Fruit fly (Drosophila melanogaster) whole organism, embryonic: ENCODE measurements around the gene CG6066.

Experiments
- Atf-2 ChIP-seq: fragments of 200-800 bp; sonication (Bioruptor generic); optimal IDR thresholded peaks from 2 replicates; lab custom pipeline; 2016; ENCODE audit warnings: missing biosample characterization, missing genetic modification characterization
- CG10543 ChIP-seq: fragments of 200-800 bp; sonication (Bioruptor generic); optimal IDR thresholded peaks from 3 replicates; lab custom pipeline; 2017; ENCODE audit warnings: missing biosample characterization, mild to moderate bottlenecking, missing genetic modification characterization, moderate library complexity
- CG10959 ChIP-seq: fragments of 200-800 bp; sonication (Bioruptor generic); IDR thresholded peaks from 2 replicates; pipeline ENCODE4 v1.3.6; 2022; ENCODE audit warnings: missing biosample characterization, missing genetic modification characterization
- CG11723 ChIP-seq: fragments of 200-800 bp; sonication (Bioruptor generic); optimal IDR thresholded peaks from 2 replicates; lab custom pipeline; 2017; ENCODE audit warnings: missing biosample characterization, mild to moderate bottlenecking, missing genetic modification characterization
- CG14441 ChIP-seq: fragments of 200-800 bp; sonication (Bioruptor generic); IDR thresholded peaks from 2 replicates; pipeline ENCODE4 v1.3.6; 2022; ENCODE audit warnings: missing biosample characterization, missing genetic modification characterization
- CG15514 ChIP-seq: fragments of 200-800 bp; sonication (Bioruptor generic); optimal IDR thresholded peaks from 3 replicates; lab custom pipeline; 2017; ENCODE audit warnings: missing biosample characterization, missing genetic modification characterization, mild to moderate bottlenecking, moderate library complexity, missing genetic modification reagents
- CG1647 ChIP-seq: fragments of 200-800 bp; sonication (Bioruptor generic); optimal IDR thresholded peaks from 3 replicates; lab custom pipeline; 2016; ENCODE audit warnings: missing biosample characterization, missing genetic modification characterization
- CG17186 ChIP-seq: fragments of 200-800 bp; sonication (Bioruptor generic); optimal IDR thresholded peaks from 3 replicates; lab custom pipeline; 2017; ENCODE audit warnings: missing biosample characterization, missing genetic modification reagents, missing genetic modification characterization
- CG18262 ChIP-seq: fragments of 200-800 bp; optimal IDR thresholded peaks from 3 replicates; lab custom pipeline; 2019; ENCODE audit warnings: missing biosample characterization, mild to moderate bottlenecking, missing genetic modification characterization, moderate library complexity
- CG32772 ChIP-seq: fragments of 200-800 bp; sonication (Bioruptor generic); IDR thresholded peaks from 2 replicates; pipeline ENCODE4 v1.3.6; 2022; ENCODE audit warnings: missing biosample characterization, missing genetic modification characterization
- CG3847 ChIP-seq: fragments of 200-800 bp; sonication (Bioruptor generic); IDR thresholded peaks from 2 replicates; pipeline ENCODE4 v1.3.6; 2022; ENCODE audit warnings: missing biosample characterization, missing genetic modification characterization
- CG4820 ChIP-seq: fragments of 200-800 bp; sonication (Bioruptor generic); optimal IDR thresholded peaks from 3 replicates; lab custom pipeline; 2016; ENCODE audit warnings: missing biosample characterization, missing genetic modification characterization
- CG5953 ChIP-seq: fragments of 200-800 bp; sonication (Bioruptor generic); IDR thresholded peaks from 2 replicates; pipeline ENCODE4 v1.3.6; 2022; ENCODE audit warnings: missing biosample characterization, missing genetic modification characterization
- CG6175 ChIP-seq: fragments of 200-800 bp; sonication (Bioruptor generic); IDR thresholded peaks from 3 replicates; pipeline ENCODE4 v1.3.6; 2022; ENCODE audit warnings: missing biosample characterization, missing genetic modification characterization
- CG6689 ChIP-seq: fragments of 200-800 bp; sonication (Bioruptor generic); IDR thresholded peaks from 2 replicates; pipeline ENCODE4 v1.3.6; 2022; ENCODE audit warnings: missing biosample characterization, missing genetic modification characterization
- CG6813 ChIP-seq: fragments of 200-800 bp; sonication (Bioruptor generic); optimal IDR thresholded peaks from 2 replicates; lab custom pipeline; 2017; ENCODE audit warnings: missing biosample characterization, missing genetic modification characterization, mild to moderate bottlenecking, moderate library complexity, missing genetic modification reagents
- CG7556 ChIP-seq: fragments of 200-800 bp; sonication (Bioruptor generic); optimal IDR thresholded peaks from 2 replicates; lab custom pipeline; 2017; ENCODE audit warnings: missing biosample characterization, mild to moderate bottlenecking, missing genetic modification characterization
- CG8388 ChIP-seq: fragments of 200-800 bp; sonication (Bioruptor generic); optimal IDR thresholded peaks from 2 replicates; lab custom pipeline; 2019; ENCODE audit warnings: missing biosample characterization, mild to moderate bottlenecking, missing genetic modification characterization, moderate library complexity
- E2f1 ChIP-seq: fragments of 200-800 bp; sonication (Bioruptor generic); IDR thresholded peaks from 2 replicates; pipeline ENCODE4 v1.3.6; 2022; ENCODE audit warnings: missing biosample characterization, missing genetic modification characterization
- Gsc ChIP-seq: fragments of 200-800 bp; sonication (Bioruptor generic); IDR thresholded peaks from 2 replicates; pipeline ENCODE4 v1.3.6; 2022; ENCODE audit warnings: missing biosample characterization, missing genetic modification characterization
- H15 ChIP-seq: fragments of 200-800 bp; sonication (Bioruptor generic); IDR thresholded peaks from 3 replicates; pipeline ENCODE4 v1.3.6; 2022; ENCODE audit warnings: missing biosample characterization, missing genetic modification characterization
- H2.0 ChIP-seq: fragments of 200-800 bp; sonication (Bioruptor generic); IDR thresholded peaks from 2 replicates; pipeline ENCODE4 v1.3.6; 2022; ENCODE audit warnings: missing biosample characterization, missing genetic modification characterization
- Hmr ChIP-seq: fragments of 200-800 bp; sonication (Bioruptor generic); optimal IDR thresholded peaks from 3 replicates; lab custom pipeline; 2017; ENCODE audit warnings: mild to moderate bottlenecking, missing biosample characterization, missing genetic modification reagents, missing genetic modification characterization
- Hr51 ChIP-seq, 2 experiments: fragments of 200-800 bp; sonication (Bioruptor generic); optimal IDR thresholded peaks; 2 replicates in 1 of 2; 3 replicates in 1 of 2; lab custom pipeline; 2016 to 2018; ENCODE audit warnings: missing biosample characterization in 2 of 2, missing genetic modification characterization in 2 of 2, mild to moderate bottlenecking in 1 of 2, moderate library complexity in 1 of 2
- Lhr ChIP-seq: fragments of 200-800 bp; sonication (Bioruptor generic); optimal IDR thresholded peaks from 3 replicates; lab custom pipeline; 2017; ENCODE audit warnings: mild to moderate bottlenecking, missing biosample characterization, missing genetic modification reagents, missing genetic modification characterization
- Meics ChIP-seq: fragments of 200-800 bp; sonication (Bioruptor generic); optimal IDR thresholded peaks from 2 replicates; lab custom pipeline; 2017; ENCODE audit warnings: missing biosample characterization, mild to moderate bottlenecking, missing genetic modification characterization
- Mes4 ChIP-seq: fragments of 200-800 bp; sonication (Bioruptor generic); optimal IDR thresholded peaks from 2 replicates; lab custom pipeline; 2016; ENCODE audit warnings: missing biosample characterization, missing genetic modification characterization
- NC2β ChIP-seq: fragments of 200-800 bp; sonication (Bioruptor generic); optimal IDR thresholded peaks from 2 replicates; lab custom pipeline; 2016; ENCODE audit warnings: missing biosample characterization, missing genetic modification characterization
- Oaz ChIP-seq: fragments of 200-800 bp; sonication (Bioruptor generic); IDR thresholded peaks from 2 replicates; pipeline ENCODE4 v1.3.6; 2022; ENCODE audit warnings: missing biosample characterization, missing genetic modification characterization
- Ravus ChIP-seq: fragments of 200-800 bp; sonication (Bioruptor generic); IDR thresholded peaks from 2 replicates; pipeline ENCODE4 v1.3.6; 2022; ENCODE audit warnings: missing biosample characterization, missing genetic modification characterization
- Side ChIP-seq: fragments of 200-800 bp; sonication (Bioruptor generic); optimal IDR thresholded peaks from 2 replicates; lab custom pipeline; 2016; ENCODE audit warnings: missing biosample characterization, missing genetic modification characterization
- Trl ChIP-seq, 3 experiments: fragments of >200 bp in 2 of 3; fragments of 200-800 bp in 1 of 3; sonication (Bioruptor generic) in 1 of 3; optimal IDR thresholded peaks; 2 replicates in 1 of 3; 3 replicates in 2 of 3; lab custom pipeline; 2016 to 2017; ENCODE audit warnings: missing biosample characterization in 1 of 3, missing genetic modification characterization in 1 of 3
- Xbp1 ChIP-seq: fragments of 200-800 bp; sonication (Bioruptor generic); optimal IDR thresholded peaks from 3 replicates; lab custom pipeline; 2016; ENCODE audit warnings: missing biosample characterization, mild to moderate bottlenecking, missing genetic modification characterization
- bigmax ChIP-seq: fragments of 200-800 bp; sonication (Bioruptor generic); optimal IDR thresholded peaks from 2 replicates; lab custom pipeline; 2018; ENCODE audit warnings: missing biosample characterization, mild to moderate bottlenecking, missing genetic modification characterization
- bsh ChIP-seq, 2 experiments: fragments of 200-800 bp; sonication (Bioruptor generic); optimal IDR thresholded peaks; 2 replicates each; lab custom pipeline; 2017 to 2018; ENCODE audit warnings: mild to moderate bottlenecking in 2 of 2, missing biosample characterization in 2 of 2, missing genetic modification characterization in 2 of 2, moderate library complexity in 1 of 2
- grn ChIP-seq: fragments of 200-800 bp; sonication (Bioruptor generic); optimal IDR thresholded peaks from 3 replicates; lab custom pipeline; 2017; ENCODE audit warnings: missing biosample characterization, missing genetic modification characterization
- her ChIP-seq: fragments of 200-800 bp; sonication (Bioruptor generic); optimal IDR thresholded peaks from 2 replicates; lab custom pipeline; 2016; ENCODE audit warnings: missing biosample characterization, missing genetic modification characterization
- jing ChIP-seq: fragments of 200-800 bp; sonication (Bioruptor generic); optimal IDR thresholded peaks from 2 replicates; lab custom pipeline; 2018; ENCODE audit warnings: missing biosample characterization, mild to moderate bottlenecking, missing genetic modification characterization
- nerfin-1 ChIP-seq: fragments of 200-800 bp; sonication (Bioruptor generic); optimal IDR thresholded peaks from 3 replicates; lab custom pipeline; 2019; ENCODE audit warnings: missing biosample characterization, mild to moderate bottlenecking, missing genetic modification characterization, moderate library complexity
- nerfin-2 ChIP-seq: fragments of 200-800 bp; sonication (Bioruptor generic); IDR thresholded peaks from 2 replicates; pipeline ENCODE4 v1.3.6; 2022; ENCODE audit warnings: missing biosample characterization, missing genetic modification characterization; ENCODE audit not compliant: partially characterized antibody
- row ChIP-seq: fragments of 200-800 bp; sonication (Bioruptor generic); IDR thresholded peaks from 3 replicates; pipeline ENCODE4 v1.3.6; 2022; ENCODE audit warnings: missing biosample characterization, missing genetic modification characterization
- salm ChIP-seq: fragments of 200-800 bp; sonication (Bioruptor generic); optimal IDR thresholded peaks from 2 replicates; lab custom pipeline; 2018; ENCODE audit warnings: missing biosample characterization, mild to moderate bottlenecking, missing genetic modification characterization
- sob ChIP-seq: fragments of 200-800 bp; sonication (Bioruptor generic); IDR thresholded peaks from 2 replicates; pipeline ENCODE4 v1.3.6; 2022; ENCODE audit warnings: missing biosample characterization, missing genetic modification characterization
- sr ChIP-seq: fragments of 200-800 bp; sonication (Bioruptor generic); IDR thresholded peaks from 3 replicates; pipeline ENCODE4 v1.3.6; 2022; ENCODE audit warnings: missing biosample characterization, missing genetic modification characterization
- ssp ChIP-seq: fragments of 200-800 bp; sonication (Bioruptor generic); IDR thresholded peaks from 2 replicates; pipeline ENCODE4 v1.3.6; 2022; ENCODE audit warnings: missing biosample characterization, missing genetic modification characterization
- stc ChIP-seq: fragments of 200-800 bp; sonication (Bioruptor generic); IDR thresholded peaks from 2 replicates; pipeline ENCODE4 v1.3.6; 2022; ENCODE audit warnings: missing biosample characterization, missing genetic modification characterization

The CG6066 gene

dm6 chr3R:27070906-27071498, 45.5 kb downstream of the CG6066 start (continued):
- no peak for TF ChIP-seq Trl (optimal IDR thresholded peaks at IDR 0.05; lab: Kevin White, UChicago)
- TF ChIP-seq Trl (GFP tag; optimal IDR thresholded peaks at IDR 0.05; lab: Kevin White, UChicago), result no peak
- no peak for TF ChIP-seq CG6689 (GFP tag; lab: Robert Waterston, UW)
- no peak for TF ChIP-seq CG4820
- no peak for TF ChIP-seq nerfin-2
- peak; percentile 12; the same call in 1 of the 2 replicates for TF ChIP-seq H2.0 (GFP tag; lab: Robert Waterston, UW)

DNA sequence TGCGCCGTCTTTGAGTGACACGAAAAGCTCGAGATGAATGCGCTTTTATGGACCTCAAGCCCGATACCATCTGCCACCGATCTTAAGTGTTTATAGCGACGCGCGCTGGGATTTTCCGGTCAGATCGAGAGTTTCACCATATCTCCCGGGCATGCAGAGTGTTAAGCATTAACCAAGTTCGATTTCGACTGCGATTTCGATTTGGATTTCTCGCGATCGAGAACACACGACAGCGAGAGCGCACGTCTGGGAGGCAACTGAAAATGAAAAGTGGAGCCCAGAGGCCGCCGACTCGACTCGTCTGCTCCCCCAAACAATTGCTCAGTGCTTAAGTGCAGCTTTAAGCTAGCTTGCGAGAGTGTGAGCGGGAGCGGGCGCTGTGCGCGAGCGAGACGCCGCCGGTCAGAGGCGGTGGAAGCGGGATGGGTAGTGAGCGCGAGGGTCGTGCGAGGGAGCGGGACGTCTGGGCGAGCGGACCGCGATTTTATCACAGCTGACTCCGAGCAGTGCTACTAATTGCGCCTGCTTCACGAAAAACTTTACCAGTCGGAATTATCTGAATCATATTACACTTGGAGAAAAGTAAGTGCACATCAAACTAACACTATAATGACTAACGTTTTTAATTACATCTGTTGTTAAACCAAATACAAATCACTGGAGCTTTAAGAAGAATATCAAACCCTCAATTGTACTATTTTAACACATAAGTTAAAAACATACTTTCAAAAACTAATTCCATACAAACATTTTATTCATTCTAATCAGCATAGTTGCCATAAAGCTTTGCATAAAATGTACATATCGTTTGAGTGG, 46.5 kb downstream of the CG6066 start, which contains the start of gene spz:
Gene spz, minus strand, starts transcription at position 261 of the 816 bp plus-strand sequence.
- TF ChIP-seq bigmax (GFP tag; lab: Kevin White, UChicago) (no peak), CG10959 (no peak), sr (GFP tag; lab: Robert Waterston, UW) (no peak), CG7556 (GFP tag; lab: Kevin White, UChicago) (no peak), ssp (GFP tag; lab: Robert Waterston, UW) (no peak), CG11723 (GFP tag; lab: Kevin White, UChicago) (no peak), Hr51 (GFP tag; optimal IDR thresholded peaks at IDR 0.05; lab: Kevin White, UChicago) (peak in 1 of 2 experiments; percentile 44), Hmr (GFP tag; lab: Kevin White, UChicago) (peak; percentile 43), CG5953 (GFP tag; lab: Robert Waterston, UW) (no peak), grn (GFP tag; lab: Kevin White, UChicago) (peak; percentile 53), CG18262 (tag; lab: Kevin White, UChicago) (no peak), CG8388 (GFP tag; lab: Kevin White, UChicago) (peak; percentile 18), CG17186 (no peak), stc (GFP tag; lab: Robert Waterston, UW) (peak; percentile 14; the same call in 1 of the 2 replicates), Mes4 (GFP tag; lab: Kevin White, UChicago) (no peak), E2f1 (GFP tag; lab: Robert Waterston, UW) (no peak), sob (GFP tag; lab: Robert Waterston, UW) (peak; percentile 51; the same call in 1 of the 2 replicates), CG3847 (GFP tag; lab: Robert Waterston, UW) (no peak), H15 (GFP tag; lab: Robert Waterston, UW) (no peak), NC2β (GFP tag; lab: Kevin White, UChicago) (no peak), CG32772 (GFP tag; lab: Robert Waterston, UW) (no peak), CG1647 (GFP tag; lab: Kevin White, UChicago) (no peak), Lhr (no peak), CG10543 (GFP tag; lab: Kevin White, UChicago) (peak; percentile 73), Atf-2 (GFP tag; lab: Kevin White, UChicago) (no peak), salm (tag; lab: Kevin White, UChicago) (no peak), row (GFP tag; lab: Robert Waterston, UW) (peak; percentile 46; the same call in 1 of the 3 replicates), her (GFP tag; lab: Kevin White, UChicago) (no peak), CG6175 (GFP tag; lab: Robert Waterston, UW) (0 out of 3 replicates have a peak, but pooled peaks have one; percentile 49), jing (GFP tag; lab: Kevin White, UChicago) (no peak), Side (GFP tag; lab: Kevin White, UChicago) (no peak), Gsc (no peak), CG6813 (no peak), Oaz (no peak), CG15514 (GFP tag; lab: Kevin White, UChicago) (no peak), Xbp1 (GFP tag; lab: Kevin White, UChicago) (peak; percentile 32), nerfin-1 (tag; lab: Kevin White, UChicago) (no peak), Trl (optimal IDR thresholded peaks at IDR 0.05; lab: Kevin White, UChicago) (peak; percentile 45 to 69), Trl (GFP tag; optimal IDR thresholded peaks at IDR 0.05; lab: Kevin White, UChicago) (no peak), Meics (peak; percentile 7), CG14441 (GFP tag; lab: Robert Waterston, UW) (no peak), Ravus (GFP tag; lab: Robert Waterston, UW) (no peak), bsh (GFP tag; optimal IDR thresholded peaks at IDR 0.05; lab: Kevin White, UChicago) (no peak)
